Worm (Caenorhabditis elegans): ENCODE data around the gene Y62H9A.2.
A peak's percentile ranks its signal among the peaks of the same experiment; 100 is the strongest.

Y62H9A.2 gene

ce11 chrX:11898040-11898439 is 20.0 kb upstream of the Y62H9A.2 start, which contains the start of gene Y62H9A.9:
Y62H9A.9 (minus strand) TSS chrX:11898140.
- TF ChIP-seq W03F9.2 (tag; optimal IDR thresholded peaks at IDR 0.05) = no peak
- no peak for TF ChIP-seq him-1 (tag; optimal IDR thresholded peaks at IDR 0.05)
- no peak for TF ChIP-seq dao-5 (tag; optimal IDR thresholded peaks at IDR 0.05)

ce11 chrX:11896708-11897107 is 18.7 kb upstream of the Y62H9A.2 start:
- no peak for TF ChIP-seq W03F9.2 (tag; optimal IDR thresholded peaks at IDR 0.05)
- no peak for TF ChIP-seq dao-5 (tag; optimal IDR thresholded peaks at IDR 0.05)
- no peak for TF ChIP-seq him-1 (tag; optimal IDR thresholded peaks at IDR 0.05)

- no peak for TF ChIP-seq dao-5 (tag; optimal IDR thresholded peaks at IDR 0.05)
- no peak for TF ChIP-seq W03F9.2 (tag; optimal IDR thresholded peaks at IDR 0.05)
- TF ChIP-seq him-1 (tag; optimal IDR thresholded peaks at IDR 0.05) = no peak
Measured at ce11 chrX:11892328-11892727, 14.3 kb upstream of the Y62H9A.2 start, which contains the start of gene Y62H9A.8. Y62H9A.8 (minus strand) TSS chrX:11892428.

ce11 chrX:11885577-11885976 is 7.6 kb upstream of the Y62H9A.2 start, which contains the start of gene Y62H9A.7:
Y62H9A.7 (minus strand) TSS chrX:11885677.
- TF ChIP-seq dao-5 (tag; optimal IDR thresholded peaks at IDR 0.05) = no peak
- TF ChIP-seq him-1 (tag; optimal IDR thresholded peaks at IDR 0.05) = no peak

- no peak for TF ChIP-seq him-1 (tag; optimal IDR thresholded peaks at IDR 0.05)
- no peak for TF ChIP-seq dao-5 (tag; optimal IDR thresholded peaks at IDR 0.05)
- TF ChIP-seq W03F9.2 (tag; optimal IDR thresholded peaks at IDR 0.05) = no peak
Measured at ce11 chrX:11882800-11883199, 4.8 kb upstream of the Y62H9A.2 start, which contains the start of the genes Y62H9A.5 and ule-5. Y62H9A.5 (minus strand) TSS chrX:11882900. ule-5 (plus strand) TSS chrX:11883127.

ce11 chrX:11879871-11880270 is 1.9 kb upstream of the Y62H9A.2 start, which contains the start of the genes Y62H9A.3 and Y62H9A.4:
Y62H9A.3 (minus strand) TSS chrX:11879971.
Y62H9A.4 (plus strand) TSS chrX:11880126.
- no peak for TF ChIP-seq W03F9.2 (tag; optimal IDR thresholded peaks at IDR 0.05)

ce11 chrX:11875260-11875659 is 2.7 kb downstream of the Y62H9A.2 start, which contains the start of gene Y62H9A.1:
Y62H9A.1 (plus strand) TSS chrX:11875541.
- no peak for TF ChIP-seq him-1 (tag; optimal IDR thresholded peaks at IDR 0.05)
- no peak for TF ChIP-seq W03F9.2 (tag; optimal IDR thresholded peaks at IDR 0.05)
- no peak for TF ChIP-seq dao-5 (tag; optimal IDR thresholded peaks at IDR 0.05)

- TF ChIP-seq dao-5 (tag; optimal IDR thresholded peaks at IDR 0.05) = peak; percentile 11
- TF ChIP-seq W03F9.2 (tag; optimal IDR thresholded peaks at IDR 0.05) = no peak
Measured at ce11 chrX:11872210-11872609, 5.8 kb downstream of the Y62H9A.2 start.

- TF ChIP-seq W03F9.2 (tag; optimal IDR thresholded peaks at IDR 0.05) (no peak), him-1 (tag; optimal IDR thresholded peaks at IDR 0.05) (no peak), dao-5 (tag; optimal IDR thresholded peaks at IDR 0.05) (no peak)
Measured at ce11 chrX:11870393-11870792, 7.6 kb downstream of the Y62H9A.2 start.

ce11 chrX:11869260-11869659 is 8.7 kb downstream of the Y62H9A.2 start, which contains the start of gene dot-1.2:
dot-1.2 (minus strand) TSS chrX:11869360.
- no peak for TF ChIP-seq him-1 (tag; optimal IDR thresholded peaks at IDR 0.05)
- TF ChIP-seq dao-5 (tag; optimal IDR thresholded peaks at IDR 0.05) = no peak
- no peak for TF ChIP-seq W03F9.2 (tag; optimal IDR thresholded peaks at IDR 0.05)

- TF ChIP-seq W03F9.2 (tag; optimal IDR thresholded peaks at IDR 0.05) (no peak), dao-5 (tag; optimal IDR thresholded peaks at IDR 0.05) (no peak), him-1 (tag; optimal IDR thresholded peaks at IDR 0.05) (no peak)
Measured at ce11 chrX:11865083-11865482, 12.9 kb downstream of the Y62H9A.2 start, which contains the start of gene F54F7.6. F54F7.6 (plus strand) TSS chrX:11865383.

- TF ChIP-seq dao-5 (tag; optimal IDR thresholded peaks at IDR 0.05) = no peak
- TF ChIP-seq him-1 (tag; optimal IDR thresholded peaks at IDR 0.05) = no peak
- no peak for TF ChIP-seq W03F9.2 (tag; optimal IDR thresholded peaks at IDR 0.05)
Measured at ce11 chrX:11863307-11863706, 14.7 kb downstream of the Y62H9A.2 start, which contains the start of gene F54F7.10. F54F7.10 (plus strand) TSS chrX:11863607.

- TF ChIP-seq him-1 (tag; optimal IDR thresholded peaks at IDR 0.05) (no peak), W03F9.2 (tag; optimal IDR thresholded peaks at IDR 0.05) (no peak), dao-5 (tag; optimal IDR thresholded peaks at IDR 0.05) (no peak)
Measured at ce11 chrX:11857178-11857577, 20.8 kb downstream of the Y62H9A.2 start, which contains the start of gene mes-1. mes-1 (plus strand) TSS chrX:11857478.

ce11 chrX:11856214-11856613 is 21.8 kb downstream of the Y62H9A.2 start:
- TF ChIP-seq W03F9.2 (tag; optimal IDR thresholded peaks at IDR 0.05) = no peak
- no peak for TF ChIP-seq dao-5 (tag; optimal IDR thresholded peaks at IDR 0.05)
- TF ChIP-seq him-1 (tag; optimal IDR thresholded peaks at IDR 0.05) = no peak

- no peak for TF ChIP-seq W03F9.2 (tag; optimal IDR thresholded peaks at IDR 0.05)
- no peak for TF ChIP-seq dao-5 (tag; optimal IDR thresholded peaks at IDR 0.05)
- TF ChIP-seq him-1 (tag; optimal IDR thresholded peaks at IDR 0.05) = no peak
Measured at ce11 chrX:11854903-11855302, 23.1 kb downstream of the Y62H9A.2 start, which contains the start of gene F54F7.8. F54F7.8 (minus strand) TSS chrX:11855003.
